Fruit fly (Drosophila melanogaster) Kc167 (cell line): Measurements from ENCODE around the gene mRpL27.

Source experiments
- Myc ChIP-seq: fragments of >200 bp; optimal IDR thresholded peaks from 2 replicates; lab custom pipeline; 2017; ENCODE audit warnings: missing external identifiers
- Sin3A ChIP-seq: fragments of >200 bp; optimal IDR thresholded peaks from 2 replicates; lab custom pipeline; 2018; ENCODE audit warnings: missing external identifiers
- h ChIP-seq: fragments of >200 bp; optimal IDR thresholded peaks from 3 replicates; lab custom pipeline; 2018; ENCODE audit warnings: missing external identifiers
- insv ChIP-seq: fragments of >200 bp; optimal IDR thresholded peaks from 3 replicates; lab custom pipeline; 2018; ENCODE audit warnings: missing external identifiers
- psq ChIP-seq: fragments of >200 bp; optimal IDR thresholded peaks from 2 replicates; lab custom pipeline; 2017; ENCODE audit warnings: missing external identifiers
- ttk ChIP-seq: sonication (Bioruptor generic); optimal IDR thresholded peaks from 2 replicates; lab custom pipeline; 2017; ENCODE audit warnings: missing external identifiers

The mRpL27 gene

DNA sequence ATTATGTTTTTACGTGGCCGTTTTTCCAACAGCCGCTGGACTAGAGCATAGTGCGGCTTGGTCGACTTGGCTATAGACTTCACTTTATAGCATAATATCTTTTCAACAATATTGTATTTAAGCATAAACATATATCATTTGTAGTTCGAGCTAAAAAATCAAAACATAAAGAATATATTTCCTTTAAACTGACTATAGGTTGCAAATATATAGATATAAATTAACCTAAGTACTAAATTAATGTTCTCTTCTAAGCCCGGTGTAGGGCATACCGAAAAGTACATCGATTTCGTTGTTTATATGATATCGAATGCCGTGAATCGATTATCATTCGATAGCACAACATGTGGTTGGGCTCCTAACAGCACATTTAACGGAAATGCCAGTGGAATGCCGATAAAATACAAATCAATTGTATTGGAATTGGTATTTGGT is 10.8 kb downstream of the mRpL27 start, which contains the start of gene MFS18:
Gene MFS18 (minus strand): TSS at position 54 of the 435 bp plus-strand sequence.
- TF ChIP-seq Sin3A (no peak), insv (no peak), psq (lab: Kevin White, UChicago) (peak; percentile 40)

- TF ChIP-seq Sin3A (no peak), psq (lab: Kevin White, UChicago) (no peak), h (lab: Kevin White, UChicago) (no peak), insv (no peak), ttk (no peak), Myc (lab: Kevin White, UChicago) (no peak)
Measured at dm6 chr2L:4444457-4444856, 15.0 kb downstream of the mRpL27 start, which contains the start of the genes morgue and Elp3. TSS of gene morgue (minus strand) at chr2L:4444680. TSS of gene Elp3 (plus strand) at chr2L:4444732.

dm6 chr2L:4442010-4442587 is 17.3 kb downstream of the mRpL27 start, which contains the start of the genes Sfp24F and CG15432:
TSS of gene Sfp24F (minus strand) at chr2L:4442060.
TSS of gene CG15432 (plus strand) at chr2L:4442320.
- TF ChIP-seq ttk (no peak), Sin3A (no peak), h (lab: Kevin White, UChicago) (no peak), Myc (lab: Kevin White, UChicago) (no peak), insv (no peak), psq (lab: Kevin White, UChicago) (no peak)

dm6 chr2L:4440881-4441737 is 18.3 kb downstream of the mRpL27 start, which contains the start of gene CG15431:
TSS of gene CG15431 (minus strand) at chr2L:4441282.
- TF ChIP-seq psq (lab: Kevin White, UChicago) (no peak), ttk (no peak), insv (no peak), h (lab: Kevin White, UChicago) (no peak), Sin3A (no peak), Myc (lab: Kevin White, UChicago) (no peak)

- TF ChIP-seq Sin3A (no peak), ttk (no peak), Myc (lab: Kevin White, UChicago) (no peak), insv (no peak), h (lab: Kevin White, UChicago) (no peak), psq (lab: Kevin White, UChicago) (no peak)
Measured at dm6 chr2L:4437487-4437886, 22.0 kb downstream of the mRpL27 start, which contains the start of gene CG43056. TSS of gene CG43056 (plus strand) at chr2L:4437787.

dm6 chr2L:4433608-4434007 is 25.8 kb downstream of the mRpL27 start, which contains the start of the genes CG34177 and CG34178:
TSS of gene CG34177 (plus strand) at chr2L:4433908.
TSS of gene CG34178 (plus strand) at chr2L:4433908.
- no peak for TF ChIP-seq psq (lab: Kevin White, UChicago)
- no peak for TF ChIP-seq Myc (lab: Kevin White, UChicago)
- no peak for TF ChIP-seq Sin3A
- TF ChIP-seq ttk: no peak
- no peak for TF ChIP-seq insv

dm6 chr2L:4422154-4422553 is 37.3 kb downstream of the mRpL27 start:
- TF ChIP-seq Myc (lab: Kevin White, UChicago): no peak
- no peak for TF ChIP-seq insv
- no peak for TF ChIP-seq psq (lab: Kevin White, UChicago)
- TF ChIP-seq ttk: no peak

dm6 chr2L:4418819-4419218 is 40.6 kb downstream of the mRpL27 start:
- no peak for TF ChIP-seq Myc (lab: Kevin White, UChicago)
- TF ChIP-seq psq (lab: Kevin White, UChicago): no peak
- no peak for TF ChIP-seq ttk
- TF ChIP-seq insv: no peak
- TF ChIP-seq h (lab: Kevin White, UChicago): no peak
- TF ChIP-seq Sin3A: no peak

DNA sequence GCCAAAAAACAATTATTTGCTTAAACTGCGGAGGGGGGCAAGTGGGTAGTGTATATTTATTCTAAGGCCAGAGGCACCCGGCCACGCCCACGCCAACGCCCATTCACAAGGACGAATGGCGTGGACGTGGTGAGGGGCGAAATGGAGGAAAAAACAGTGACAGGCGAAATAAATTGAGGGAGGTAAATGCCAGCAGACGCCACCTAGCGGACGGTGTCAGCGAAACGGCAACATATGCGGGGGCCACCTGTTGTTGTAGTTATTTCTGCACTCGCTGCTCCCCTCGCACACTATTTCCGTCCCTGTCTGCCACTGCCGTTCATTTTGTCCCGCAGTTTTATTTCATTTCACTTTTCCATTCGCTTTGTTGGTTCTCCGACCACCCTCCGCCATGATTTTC is 41.5 kb downstream of the mRpL27 start:
- TF ChIP-seq Myc (lab: Kevin White, UChicago): no peak
- TF ChIP-seq Sin3A: no peak
- no peak for TF ChIP-seq ttk
- TF ChIP-seq insv: no peak
- TF ChIP-seq psq (lab: Kevin White, UChicago): no peak
- no peak for TF ChIP-seq h (lab: Kevin White, UChicago)

DNA sequence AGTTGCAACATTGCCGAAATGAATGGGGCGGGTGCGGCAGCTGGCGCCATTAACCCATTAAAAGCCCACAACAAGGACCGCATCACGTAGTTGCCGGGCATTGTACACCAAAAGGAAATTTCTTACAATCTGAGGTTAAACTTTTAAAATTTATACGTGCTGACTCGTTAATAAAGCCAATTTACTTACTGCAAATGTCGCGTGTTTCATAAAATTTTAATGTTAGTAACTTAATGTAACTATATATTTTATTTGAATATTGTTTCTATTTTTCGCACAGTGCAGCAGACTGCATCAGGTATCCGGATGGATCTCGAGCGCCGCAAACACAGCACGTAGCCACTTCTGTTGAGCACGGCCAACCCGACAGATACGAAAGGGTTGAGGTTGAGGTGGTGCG is 42.5 kb downstream of the mRpL27 start:
- TF ChIP-seq Sin3A (no peak), insv (no peak), ttk (no peak), h (lab: Kevin White, UChicago) (no peak), psq (lab: Kevin White, UChicago) (no peak), Myc (lab: Kevin White, UChicago) (no peak)

DNA sequence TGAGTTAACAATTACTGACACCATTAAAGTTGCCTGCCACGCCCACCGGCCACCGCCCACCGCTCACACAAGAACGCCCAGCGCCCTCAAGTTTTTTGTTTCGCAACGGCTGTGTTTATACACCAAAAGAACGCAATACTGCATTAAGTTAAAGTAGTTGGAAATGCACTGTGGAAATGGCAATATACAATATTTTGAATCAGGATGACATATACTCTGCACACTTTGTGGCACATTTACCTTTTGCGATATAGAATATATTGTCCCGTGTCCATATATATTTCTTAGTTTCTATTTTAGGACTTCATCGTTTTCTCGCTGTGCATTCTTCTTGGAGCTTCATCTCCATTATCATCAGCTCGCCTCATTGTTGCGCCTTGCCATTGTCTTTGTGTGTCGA is 43.3 kb downstream of the mRpL27 start:
- TF ChIP-seq ttk (no peak), Sin3A (no peak), insv (no peak), h (lab: Kevin White, UChicago) (no peak), psq (lab: Kevin White, UChicago) (no peak)

- TF ChIP-seq psq (lab: Kevin White, UChicago): no peak
- no peak for TF ChIP-seq insv
- TF ChIP-seq Myc (lab: Kevin White, UChicago): no peak
- TF ChIP-seq h (lab: Kevin White, UChicago): no peak
- no peak for TF ChIP-seq Sin3A
- TF ChIP-seq ttk: no peak
Measured at dm6 chr2L:4414059-4414458, 45.4 kb downstream of the mRpL27 start.
